Fruit fly (Drosophila melanogaster): ENCODE data around the gene CG13601.
A peak's percentile ranks its signal among the peaks of the same experiment; 100 is the strongest.

DNA sequence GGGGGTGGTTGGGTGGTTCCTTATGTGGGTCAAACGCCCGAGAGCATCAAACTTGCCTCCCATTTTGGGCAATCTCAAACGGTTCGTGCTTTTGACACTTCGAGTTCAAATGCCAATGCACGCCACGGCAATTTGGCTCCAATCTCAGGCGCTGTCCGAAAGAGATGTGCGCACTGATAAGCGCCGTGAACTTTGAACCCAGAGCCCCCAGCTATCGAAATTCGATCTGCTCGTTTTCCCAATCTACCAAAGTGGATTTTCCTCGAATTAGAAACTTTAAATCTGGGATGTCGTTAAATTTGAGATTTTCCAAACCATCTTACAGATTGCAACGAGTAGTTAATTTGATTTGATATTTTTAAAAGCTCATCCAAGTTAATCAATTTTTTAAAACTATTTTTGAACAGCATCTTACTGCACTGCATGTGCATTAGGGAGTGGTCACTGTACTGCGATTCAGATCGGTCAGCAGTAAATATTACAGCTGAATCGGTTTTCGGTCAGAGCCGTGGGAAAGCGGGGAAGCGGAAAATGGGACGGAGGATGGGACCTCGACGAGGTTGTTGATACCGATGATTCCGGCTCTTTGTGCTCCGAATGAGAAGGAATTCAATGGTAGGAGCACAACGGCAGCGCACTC, 43.2 kb downstream of the CG13601 start:
- TF ChIP-seq CG13204 (GFP tag; optimal IDR thresholded peaks at IDR 0.05) (no peak), EcR (GFP tag; optimal IDR thresholded peaks at IDR 0.05) (peak; percentile 67), CG17806 (tag; optimal IDR thresholded peaks at IDR 0.05) (no peak), CG4496 (GFP tag; IDR thresholded peaks at IDR 0.05) (no peak)

Measured in whole organism, pupa.